Fruit fly (Drosophila melanogaster) whole organism, larva: ENCODE results near the gene Cpr92A.

Experiments
- noc ChIP-seq: fragments of 200-800 bp; sonication (Bioruptor generic); optimal IDR thresholded peaks from 3 replicates; lab custom pipeline; 2019; ENCODE audit warnings: missing biosample characterization, mild to moderate bottlenecking, missing genetic modification characterization, moderate library complexity

Gene Cpr92A

dm6 chr3R:19568736-19569135 is 30.0 kb downstream of the Cpr92A start:
- TF ChIP-seq noc, result no peak
